Worm (Caenorhabditis elegans): ENCODE results near the gene T23F11.4.

T23F11.4 gene

ce11 chrIII:4658384-4658844 lies 6.8 kb downstream of the T23F11.4 start, which contains the start of gene cdka-1 (continued):
- TF ChIP-seq mes-2 (tag; optimal IDR thresholded peaks at IDR 0.05; ENCODE audit: poor library complexity, severe bottlenecking): no peak
- TF ChIP-seq hif-1 (tag; optimal IDR thresholded peaks at IDR 0.05): no peak
- peak; percentile 15 for TF ChIP-seq mep-1 (tag; optimal IDR thresholded peaks at IDR 0.05)
- TF ChIP-seq unc-39 (tag; optimal IDR thresholded peaks at IDR 0.05): no peak
- TF ChIP-seq gei-8 (GFP tag; optimal IDR thresholded peaks at IDR 0.05): no peak
- TF ChIP-seq hlh-30 (tag; optimal IDR thresholded peaks at IDR 0.05; ENCODE audit: insufficient read depth): peak; percentile 9

ce11 chrIII:4657386-4657785 lies 7.8 kb downstream of the T23F11.4 start:
- TF ChIP-seq pqm-1 (tag; optimal IDR thresholded peaks at IDR 0.05) (no peak), ces-1 (GFP tag; optimal IDR thresholded peaks at IDR 0.05) (peak; percentile 90)

- no peak for TF ChIP-seq ztf-11 (tag; optimal IDR thresholded peaks at IDR 0.05)
- TF ChIP-seq zfp-3 (GFP tag; conservative IDR thresholded peaks at IDR 0.05): no peak
- no peak for TF ChIP-seq pqm-1 (tag; optimal IDR thresholded peaks at IDR 0.05)
- no peak for TF ChIP-seq unc-62 (GFP tag; optimal IDR thresholded peaks at IDR 0.05 in 1 of 2)
- no peak for TF ChIP-seq unc-62 (tag; optimal IDR thresholded peaks at IDR 0.05)
- TF ChIP-seq unc-39 (tag; optimal IDR thresholded peaks at IDR 0.05): no peak
- TF ChIP-seq php-3 (GFP tag; IDR thresholded peaks at IDR 0.05): no peak
- TF ChIP-seq lin-13 (GFP tag; optimal IDR thresholded peaks at IDR 0.05): no peak
- TF ChIP-seq zag-1 (tag; optimal IDR thresholded peaks at IDR 0.05): no peak
- TF ChIP-seq ZK546.5 (tag; optimal IDR thresholded peaks at IDR 0.05): no peak
- TF ChIP-seq aha-1 (tag): peak; percentile 97
- TF ChIP-seq hlh-30 (tag; optimal IDR thresholded peaks at IDR 0.05; ENCODE audit: insufficient read depth): peak; percentile 81
- TF ChIP-seq ZK337.2 (GFP tag; IDR thresholded peaks at IDR 0.05): no peak
- no peak for TF ChIP-seq nhr-41 (GFP tag; IDR thresholded peaks at IDR 0.05)
- TF ChIP-seq cey-2 (tag; optimal IDR thresholded peaks at IDR 0.05; ENCODE audit: borderline replicate concordance, insufficient read depth): no peak
- TF ChIP-seq dmd-6 (GFP tag; IDR thresholded peaks at IDR 0.05): 0 out of 2 replicates have a peak, but pooled peaks have one; percentile 5
- TF ChIP-seq vab-7 (GFP tag; IDR thresholded peaks at IDR 0.05): no peak
- TF ChIP-seq tag-97 (GFP tag; IDR thresholded peaks at IDR 0.05): no peak
- TF ChIP-seq hmg-1.1 (GFP tag; IDR thresholded peaks at IDR 0.05): peak; percentile 73
- no peak for TF ChIP-seq nhr-10 (tag; optimal IDR thresholded peaks at IDR 0.05)
- TF ChIP-seq unc-130 (GFP tag; optimal IDR thresholded peaks at IDR 0.05): no peak
- TF ChIP-seq ctbp-1 (GFP tag; IDR thresholded peaks at IDR 0.05): peak; percentile 65; the same call in 1 of the 2 replicates
- peak; percentile 63 for TF ChIP-seq mep-1 (tag; optimal IDR thresholded peaks at IDR 0.05)
- no peak for TF ChIP-seq madf-5 (GFP tag; IDR thresholded peaks at IDR 0.05)
- TF ChIP-seq mdl-1 (tag; optimal IDR thresholded peaks at IDR 0.05): peak in 1 of 2 experiments; percentile 65
- TF ChIP-seq ces-1 (GFP tag; optimal IDR thresholded peaks at IDR 0.05): no peak
- peak; percentile 22 for TF ChIP-seq hlh-11 (tag; optimal IDR thresholded peaks at IDR 0.05)
- no peak for TF ChIP-seq Y5F2A.4 (GFP tag; optimal IDR thresholded peaks at IDR 0.05)
- peak; percentile 9 for TF ChIP-seq nhr-11 (tag; optimal IDR thresholded peaks at IDR 0.05)
- no peak for TF ChIP-seq egl-27 (tag; optimal IDR thresholded peaks at IDR 0.05)
- no peak for TF ChIP-seq D1046.2 (GFP tag; IDR thresholded peaks at IDR 0.05)
- TF ChIP-seq snpc-4 (tag; optimal IDR thresholded peaks at IDR 0.05): no peak
- TF ChIP-seq daf-8 (GFP tag; IDR thresholded peaks at IDR 0.05): no peak
- TF ChIP-seq ceh-28 (tag; optimal IDR thresholded peaks at IDR 0.05): peak; percentile 53
- TF ChIP-seq daf-19 (GFP tag; conservative IDR thresholded peaks at IDR 0.05): no peak
- no peak for TF ChIP-seq attf-4 (tag; optimal IDR thresholded peaks at IDR 0.05)
- TF ChIP-seq ceh-62 (tag; optimal IDR thresholded peaks at IDR 0.05): no peak
- TF ChIP-seq ceh-20 (GFP tag; IDR thresholded peaks at IDR 0.05): 0 out of 2 replicates have a peak, but pooled peaks have one; percentile 53
- TF ChIP-seq Y75B8A.6 (GFP tag; IDR thresholded peaks at IDR 0.05): no peak
- TF ChIP-seq nhr-102 (tag; optimal IDR thresholded peaks at IDR 0.05): no peak
- peak in 1 of 2 experiments; percentile 28 for TF ChIP-seq hif-1 (tag; optimal IDR thresholded peaks at IDR 0.05)
- no peak for TF ChIP-seq dve-1 (tag; optimal IDR thresholded peaks at IDR 0.05; ENCODE audit: insufficient read depth)
- peak; percentile 82 for TF ChIP-seq rbr-2 (tag; optimal IDR thresholded peaks at IDR 0.05)
- peak; percentile 62 for TF ChIP-seq fkh-10 (GFP tag; optimal IDR thresholded peaks at IDR 0.05)
- TF ChIP-seq lin-38 (GFP tag; IDR thresholded peaks at IDR 0.05): no peak
Measured at ce11 chrIII:4656415-4656814, 8.8 kb downstream of the T23F11.4 start.
